Worm (Caenorhabditis elegans): ENCODE measurements around the gene srab-7.

srab-7 gene

ce11 chrV:3155072-3155471 is at the start of gene srab-7:
Gene srab-7 (minus strand): TSS chrV:3155172.
- TF ChIP-seq mep-1 (tag; optimal IDR thresholded peaks at IDR 0.05) = no peak

DNA sequence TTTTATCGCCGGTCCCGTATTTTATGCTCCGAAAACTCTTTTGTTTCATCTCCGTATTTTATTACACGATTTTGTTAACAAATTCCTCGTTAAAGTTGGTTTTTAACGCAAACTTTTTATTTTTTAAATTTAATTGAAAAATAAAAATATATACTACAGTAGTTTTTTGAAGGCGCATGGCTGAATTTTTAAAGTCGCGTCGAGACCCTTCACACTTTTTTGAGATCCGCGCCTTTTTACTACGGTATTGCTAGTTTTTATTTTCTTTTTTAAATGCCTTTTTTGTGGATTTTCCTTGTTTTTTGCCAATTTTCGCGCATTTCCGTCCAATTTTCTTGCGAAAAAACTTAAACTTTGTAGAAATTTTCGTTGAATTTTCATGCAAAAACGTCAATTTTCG is 49.5 kb upstream of the srab-7 start:
- no peak for TF ChIP-seq unc-62 (GFP tag; optimal IDR thresholded peaks at IDR 0.05)
- TF ChIP-seq ces-1 (GFP tag; optimal IDR thresholded peaks at IDR 0.05) = no peak
- no peak for TF ChIP-seq lin-32 (GFP tag; optimal IDR thresholded peaks at IDR 0.05)
- TF ChIP-seq ceh-39 (tag; optimal IDR thresholded peaks at IDR 0.05) = no peak
- no peak for TF ChIP-seq blmp-1 (tag; optimal IDR thresholded peaks at IDR 0.05)
- TF ChIP-seq unc-39 (tag; optimal IDR thresholded peaks at IDR 0.05) = no peak
- no peak for TF ChIP-seq nhr-2 (tag; optimal IDR thresholded peaks at IDR 0.05)
- no peak for TF ChIP-seq drap-1 (GFP tag; optimal IDR thresholded peaks at IDR 0.05)

DNA sequence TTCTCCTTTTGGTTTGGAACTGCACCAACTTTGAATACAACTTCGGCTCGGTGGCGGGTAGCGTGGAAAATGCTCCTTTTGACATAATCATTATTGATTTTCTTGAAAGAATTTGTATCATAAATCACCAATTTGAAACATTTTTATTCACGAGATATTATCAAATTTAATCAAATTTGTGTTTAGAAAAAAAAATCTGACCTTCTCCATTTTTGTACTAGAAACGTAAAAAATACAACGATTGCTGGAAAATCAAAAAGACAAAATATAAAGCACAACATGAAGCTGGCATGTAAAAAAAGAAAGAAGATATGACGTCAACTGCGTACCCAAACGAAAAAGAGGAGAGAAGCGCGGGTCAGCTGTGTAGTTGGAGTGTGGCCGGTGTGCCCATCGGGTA is 45.4 kb upstream of the srab-7 start, which contains the start of gene K08D9.4:
K08D9.4 (minus strand) TSS at position 101 of the 400 bp plus-strand sequence.
- TF ChIP-seq bed-3 (GFP tag; optimal IDR thresholded peaks at IDR 0.05) (no peak), blmp-1 (tag; optimal IDR thresholded peaks at IDR 0.05) (no peak), unc-39 (tag; optimal IDR thresholded peaks at IDR 0.05) (no peak), mls-2 (tag; optimal IDR thresholded peaks at IDR 0.05) (no peak)

ce11 chrV:3196832-3197329 is 41.9 kb upstream of the srab-7 start, which contains the start of the genes Y73C8B.1 and Y73C8B.5:
Gene Y73C8B.1 (minus strand): TSS chrV:3196882.
Gene Y73C8B.5 (plus strand): TSS chrV:3197268.
- no peak for TF ChIP-seq lsy-2 (tag; optimal IDR thresholded peaks at IDR 0.05)
- TF ChIP-seq sem-2 (GFP tag; optimal IDR thresholded peaks at IDR 0.05) = no peak
- TF ChIP-seq ztf-11 (tag; optimal IDR thresholded peaks at IDR 0.05) = no peak
- TF ChIP-seq zip-8 (tag; optimal IDR thresholded peaks at IDR 0.05) = no peak
- no peak for TF ChIP-seq flh-1 (GFP tag; optimal IDR thresholded peaks at IDR 0.05)
- TF ChIP-seq nhr-76 (tag; optimal IDR thresholded peaks at IDR 0.05) = no peak
- TF ChIP-seq mls-2 (tag; optimal IDR thresholded peaks at IDR 0.05) = no peak
- no peak for TF ChIP-seq ces-1 (GFP tag; optimal IDR thresholded peaks at IDR 0.05)
- no peak for TF ChIP-seq ceh-43 (GFP tag; optimal IDR thresholded peaks at IDR 0.05)
- no peak for TF ChIP-seq nhr-12 (tag; optimal IDR thresholded peaks at IDR 0.05)
- TF ChIP-seq blmp-1 (tag; optimal IDR thresholded peaks at IDR 0.05) = no peak
- no peak for TF ChIP-seq ham-2 (GFP tag; optimal IDR thresholded peaks at IDR 0.05)
- no peak for TF ChIP-seq elt-1 (tag; optimal IDR thresholded peaks at IDR 0.05; ENCODE audit: borderline replicate concordance, insufficient read depth)
- TF ChIP-seq nhr-237 (tag; optimal IDR thresholded peaks at IDR 0.05) = no peak
- TF ChIP-seq M03D4.4 (tag; optimal IDR thresholded peaks at IDR 0.05) = no peak
- no peak for TF ChIP-seq sptf-1 (tag; optimal IDR thresholded peaks at IDR 0.05)
- no peak for TF ChIP-seq lin-32 (GFP tag; optimal IDR thresholded peaks at IDR 0.05)
- no peak for TF ChIP-seq unc-120 (tag; optimal IDR thresholded peaks at IDR 0.05; ENCODE audit: poor library complexity, severe bottlenecking)

DNA sequence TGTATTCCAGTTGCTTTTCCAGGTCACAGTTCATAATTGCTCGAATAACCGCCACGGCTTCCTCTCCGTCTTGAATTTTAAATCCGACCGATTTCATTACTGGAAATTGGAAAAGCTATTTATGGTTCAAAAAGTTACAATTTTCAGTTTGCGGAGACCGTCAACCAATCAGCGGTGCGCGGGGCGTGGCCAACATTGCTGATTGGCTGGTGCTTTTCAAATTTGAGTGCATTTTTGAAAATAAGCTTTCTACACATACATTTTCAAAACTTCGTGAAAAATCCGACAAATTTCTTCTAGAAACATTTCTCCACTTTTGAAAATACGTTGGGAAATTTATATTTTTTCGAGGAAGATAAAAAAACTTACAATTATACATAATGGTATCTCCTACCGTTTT is 40.8 kb upstream of the srab-7 start:
- TF ChIP-seq zip-8 (tag; optimal IDR thresholded peaks at IDR 0.05) (no peak), ceh-39 (tag; optimal IDR thresholded peaks at IDR 0.05) (no peak), hlh-1 (tag; optimal IDR thresholded peaks at IDR 0.05) (no peak), flh-1 (GFP tag; optimal IDR thresholded peaks at IDR 0.05) (no peak), lin-32 (GFP tag; optimal IDR thresholded peaks at IDR 0.05) (no peak), ham-2 (GFP tag; optimal IDR thresholded peaks at IDR 0.05) (no peak), snpc-4 (tag; optimal IDR thresholded peaks at IDR 0.05) (no peak), unc-120 (tag; optimal IDR thresholded peaks at IDR 0.05; ENCODE audit: poor library complexity, severe bottlenecking) (no peak), ztf-11 (tag; optimal IDR thresholded peaks at IDR 0.05) (no peak), lin-13 (tag; optimal IDR thresholded peaks at IDR 0.05) (no peak), M03D4.4 (tag; optimal IDR thresholded peaks at IDR 0.05) (no peak)

ce11 chrV:3194952-3195450 is 40.0 kb upstream of the srab-7 start, which contains the start of gene Y73C8B.2:
Gene Y73C8B.2 (minus strand): TSS chrV:3195002.
- no peak for TF ChIP-seq bed-3 (GFP tag; optimal IDR thresholded peaks at IDR 0.05)
- TF ChIP-seq nhr-2 (tag; optimal IDR thresholded peaks at IDR 0.05) = no peak
- no peak for TF ChIP-seq nhr-12 (tag; optimal IDR thresholded peaks at IDR 0.05)
- TF ChIP-seq ceh-43 (GFP tag; optimal IDR thresholded peaks at IDR 0.05) = no peak
- TF ChIP-seq pha-4 (tag; optimal IDR thresholded peaks at IDR 0.05) = peak; percentile 6
- TF ChIP-seq lin-13 (tag; optimal IDR thresholded peaks at IDR 0.05) = peak; percentile 16
- TF ChIP-seq mep-1 (tag; optimal IDR thresholded peaks at IDR 0.05) = peak; percentile 53
- no peak for TF ChIP-seq elt-3 (tag; optimal IDR thresholded peaks at IDR 0.05)
- TF ChIP-seq drap-1 (GFP tag; optimal IDR thresholded peaks at IDR 0.05) = no peak

Measured in whole organism, mixed stage, embryonic.